Worm (Caenorhabditis elegans) whole organism, young adult: Measurements from ENCODE around the gene rps-21.

ENCODE experiments used
- Y95B8A.8 ChIP-seq: fragments of 200-800 bp; sonication (Bioruptor generic); IDR thresholded peaks from 2 replicates; pipeline ENCODE4 v1.3.6; 2022; ENCODE audit warnings: missing genetic modification reagents, missing genetic modification characterization, missing compliant biosample characterization
- lin-40 ChIP-seq: sonication (generic microtip); optimal IDR thresholded peaks from 2 replicates; lab custom pipeline; 2016; ENCODE audit warnings: missing genetic modification characterization, mild to moderate bottlenecking, missing compliant biosample characterization, missing genotype, missing genetic modification reagents
- zfh-2 ChIP-seq: fragments of 200-800 bp; sonication (Bioruptor generic); conservative IDR thresholded peaks from 2 replicates; pipeline ENCODE4 v1.3.6; 2022; ENCODE audit warnings: missing genetic modification reagents, missing genetic modification characterization, missing compliant biosample characterization

DNA sequence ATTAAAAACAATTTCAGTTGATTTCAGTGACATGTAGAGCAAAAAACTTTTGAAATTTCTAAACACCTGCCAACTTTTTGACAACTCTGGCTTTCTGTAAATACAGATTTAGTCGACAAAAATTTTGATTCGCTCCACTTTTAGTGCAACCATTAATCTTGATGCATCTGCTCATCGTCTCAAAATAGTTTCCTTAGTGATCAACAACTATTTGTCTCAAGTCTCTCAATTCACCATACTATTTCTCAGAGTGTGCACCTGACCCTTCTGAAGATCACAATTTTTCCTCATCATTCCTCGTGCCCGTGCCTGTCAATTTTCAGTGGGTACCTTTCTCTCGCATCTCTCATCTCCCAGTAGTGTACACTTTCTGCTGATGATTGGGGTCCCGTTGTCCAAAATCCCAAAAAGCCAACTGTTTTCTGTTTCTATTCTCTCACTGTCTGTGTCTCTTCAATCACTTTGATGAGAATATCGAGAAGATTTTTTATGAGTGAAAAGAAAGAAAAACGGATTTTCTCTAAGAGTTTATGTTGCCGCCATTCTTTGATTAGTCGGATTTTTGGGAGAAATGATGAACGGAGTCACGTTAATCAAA is 27.6 kb upstream of the rps-21 start:
- no peak for TF ChIP-seq zfh-2 (GFP tag; lab: Robert Waterston, UW)
- TF ChIP-seq Y95B8A.8 (GFP tag; lab: Robert Waterston, UW), result no peak
- TF ChIP-seq lin-40 (tag; lab: Kevin White, UChicago), result no peak
